Fruit fly (Drosophila melanogaster) whole organism, adult: ENCODE results near the gene SoxN.

ENCODE experiments used
- CG33017 ChIP-seq: fragments of 200-800 bp; sonication (Bioruptor generic); optimal IDR thresholded peaks from 2 replicates; lab custom pipeline; 2018; ENCODE audit warnings: missing biosample characterization, mild to moderate bottlenecking, missing genetic modification characterization, moderate library complexity
- CG7045 ChIP-seq: fragments of 200-800 bp; sonication (Bioruptor generic); optimal IDR thresholded peaks from 2 replicates; lab custom pipeline; 2017; ENCODE audit warnings: missing biosample characterization, mild to moderate bottlenecking, missing genetic modification characterization
- CG7101 ChIP-seq: fragments of 200-800 bp; sonication (Bioruptor generic); optimal IDR thresholded peaks from 2 replicates; lab custom pipeline; 2018; ENCODE audit warnings: missing biosample characterization, mild to moderate bottlenecking, missing genetic modification characterization, moderate library complexity
- Crg-1 ChIP-seq: fragments of 200-800 bp; sonication (Bioruptor generic); optimal IDR thresholded peaks from 2 replicates; lab custom pipeline; 2016; ENCODE audit warnings: missing biosample characterization, missing genetic modification characterization
- cic ChIP-seq: fragments of 200-800 bp; sonication (Bioruptor generic); optimal IDR thresholded peaks from 2 replicates; lab custom pipeline; 2017; ENCODE audit warnings: missing biosample characterization, mild to moderate bottlenecking, missing genetic modification characterization, moderate library complexity
- cnc ChIP-seq, 2 experiments: fragments of >200 bp; optimal IDR thresholded peaks; 2 replicates each; lab custom pipeline; 2017

dm6 chr2L:8863511-8863910 is 38.1 kb downstream of the SoxN start, which contains the start of gene CG32987:
- TF ChIP-seq CG7101 (no peak), cnc (optimal IDR thresholded peaks at IDR 0.05; lab: Kevin White, UChicago) (no peak), CG33017 (tag; lab: Kevin White, UChicago) (no peak), CG7045 (GFP tag; lab: Kevin White, UChicago) (no peak), cic (no peak), Crg-1 (no peak)
